Worm (Caenorhabditis elegans) whole organism, early embryonic: ENCODE data around the gene T24B8.4.
A peak's percentile ranks its signal among the peaks of the same experiment; 100 is the strongest.

Source experiments
- B0310.2 ChIP-seq: sonication (generic microtip); optimal IDR thresholded peaks from 2 replicates; lab custom pipeline; 2016; ENCODE audit warnings: mild to moderate bottlenecking, missing genetic modification characterization, missing compliant biosample characterization
- F13C5.2 ChIP-seq: sonication (generic microtip); optimal IDR thresholded peaks from 2 replicates; lab custom pipeline; 2017; ENCODE audit warnings: mild to moderate bottlenecking, missing genetic modification characterization, inconsistent platforms, missing compliant biosample characterization
- aly-1 ChIP-seq: sonication (generic microtip); optimal IDR thresholded peaks from 2 replicates; lab custom pipeline; 2016; ENCODE audit warnings: missing genetic modification characterization, missing compliant biosample characterization
- ama-1 ChIP-seq: fragments of 150-350 bp; optimal IDR thresholded peaks from 2 replicates; lab custom pipeline; 2014
- ceh-13 ChIP-seq: fragments of 200-800 bp; sonication (Bioruptor generic); optimal IDR thresholded peaks from 2 replicates; lab custom pipeline; 2018; ENCODE audit warnings: mild to moderate bottlenecking, missing genetic modification characterization, missing compliant biosample characterization
- ceh-36 ChIP-seq: sonication (generic microtip); optimal IDR thresholded peaks from 2 replicates; lab custom pipeline; 2016; ENCODE audit warnings: missing genetic modification characterization, inconsistent platforms, missing compliant biosample characterization
- ets-7 ChIP-seq: sonication (generic microtip); optimal IDR thresholded peaks from 2 replicates; lab custom pipeline; 2016; ENCODE audit warnings: missing genotype, missing genetic modification characterization, missing compliant biosample characterization
- flt-1 ChIP-seq: fragments of 200-800 bp; sonication (Bioruptor generic); IDR thresholded peaks from 2 replicates; pipeline ENCODE4 v1.3.6; 2022; ENCODE audit warnings: missing genetic modification characterization, missing compliant biosample characterization
- hmbx-1 ChIP-seq: sonication (generic microtip); optimal IDR thresholded peaks from 2 replicates; lab custom pipeline; 2016; ENCODE audit warnings: mild to moderate bottlenecking, missing genetic modification characterization, missing compliant biosample characterization
- hmg-4 ChIP-seq: fragments of 200-800 bp; sonication (Bioruptor generic); optimal IDR thresholded peaks from 2 replicates; lab custom pipeline; 2018; ENCODE audit warnings: mild to moderate bottlenecking, missing genetic modification characterization, missing compliant biosample characterization
- hnd-1 ChIP-seq: sonication (generic microtip); optimal IDR thresholded peaks from 2 replicates; lab custom pipeline; 2016; ENCODE audit warnings: missing genetic modification characterization, missing compliant biosample characterization
- pes-1 ChIP-seq: fragments of 200-800 bp; sonication (Bioruptor generic); IDR thresholded peaks from 2 replicates; pipeline ENCODE4 v1.3.6; 2022; ENCODE audit warnings: missing genetic modification reagents, missing genetic modification characterization, missing compliant biosample characterization
- scrt-1 ChIP-seq: fragments of 200-800 bp; sonication (Bioruptor generic); IDR thresholded peaks from 2 replicates; pipeline ENCODE4 v1.3.6; 2022; ENCODE audit warnings: missing genetic modification characterization, missing compliant biosample characterization
- sea-1 ChIP-seq: fragments of 200-800 bp; sonication (Bioruptor generic); conservative IDR thresholded peaks from 2 replicates; pipeline ENCODE4 v1.3.6; 2022; ENCODE audit warnings: missing genetic modification characterization, missing compliant biosample characterization
- tbx-11 ChIP-seq: fragments of 200-800 bp; sonication (Bioruptor generic); IDR thresholded peaks from 2 replicates; pipeline ENCODE4 v1.3.6; 2022; ENCODE audit warnings: missing genetic modification characterization, missing compliant biosample characterization
- tbx-37 ChIP-seq: fragments of 200-800 bp; sonication (Bioruptor generic); conservative IDR thresholded peaks from 2 replicates; pipeline ENCODE4 v1.3.6; 2022; ENCODE audit warnings: missing genetic modification reagents, missing genetic modification characterization, missing compliant biosample characterization
- tra-4 ChIP-seq: sonication (generic microtip); optimal IDR thresholded peaks from 2 replicates; lab custom pipeline; 2017; ENCODE audit warnings: missing genetic modification characterization, missing compliant biosample characterization

Gene T24B8.4

ce11 chrII:9111471-9112016, 40.9 kb upstream of the T24B8.4 start:
- TF ChIP-seq ama-1 (lab: Kevin White, UChicago) (no peak), tra-4 (tag; lab: Kevin White, UChicago) (no peak), hnd-1 (no peak), pes-1 (GFP tag; lab: Robert Waterston, UW) (no peak), sea-1 (GFP tag; lab: Robert Waterston, UW) (no peak)

DNA sequence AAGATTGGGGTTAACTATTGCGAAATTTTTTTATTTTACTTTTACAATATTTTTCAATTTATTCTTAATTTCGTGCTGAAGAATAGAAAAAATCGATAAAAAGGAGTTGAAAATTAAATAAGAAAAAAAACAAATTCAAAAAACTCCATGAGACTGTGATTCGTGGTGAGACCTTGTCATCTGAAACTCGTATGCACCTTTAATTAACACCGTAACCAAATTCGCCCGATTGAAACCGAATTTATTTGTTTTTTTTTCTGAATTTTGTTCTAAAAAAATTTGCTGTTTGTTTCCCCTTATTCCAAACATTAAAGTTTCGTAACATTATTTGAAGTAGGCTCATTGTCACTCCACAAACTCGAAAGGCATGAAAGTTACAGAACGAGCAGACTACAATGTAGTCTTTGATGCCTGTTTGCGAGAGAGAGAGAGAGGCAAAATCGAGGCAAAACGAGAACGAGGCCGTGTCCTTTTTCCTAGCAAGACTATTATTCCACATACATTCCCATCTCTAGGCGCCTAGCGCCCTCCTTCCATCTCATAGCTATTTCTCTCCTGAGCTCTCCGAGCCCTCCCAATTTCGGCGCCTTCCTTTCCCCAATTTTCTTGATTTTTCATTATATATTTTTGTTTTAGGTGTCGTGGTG, 38.4 kb upstream of the T24B8.4 start, which contains the start of gene T24H10.4:
Gene T24H10.4, plus strand, starts transcription at position 630 of the 647 bp plus-strand sequence.
- TF ChIP-seq aly-1 (tag; lab: Kevin White, UChicago) = no peak
- TF ChIP-seq scrt-1 (GFP tag; lab: Robert Waterston, UW) = no peak
- TF ChIP-seq hmg-4 (GFP tag; lab: Kevin White, UChicago) = no peak
- TF ChIP-seq tbx-37 = no peak
- no peak for TF ChIP-seq hmbx-1 (tag; lab: Kevin White, UChicago)
- no peak for TF ChIP-seq tbx-11 (GFP tag; lab: Robert Waterston, UW)
- no peak for TF ChIP-seq ceh-36 (tag; lab: Kevin White, UChicago)
- no peak for TF ChIP-seq ceh-13 (GFP tag; lab: Kevin White, UChicago)
- no peak for TF ChIP-seq ets-7
- TF ChIP-seq tra-4 (tag; lab: Kevin White, UChicago) = no peak
- no peak for TF ChIP-seq flt-1 (GFP tag; lab: Robert Waterston, UW)
- TF ChIP-seq B0310.2 (tag; lab: Kevin White, UChicago) = no peak
- no peak for TF ChIP-seq sea-1 (GFP tag; lab: Robert Waterston, UW)
- no peak for TF ChIP-seq hnd-1
- TF ChIP-seq ama-1 (lab: Kevin White, UChicago) = no peak
- no peak for TF ChIP-seq pes-1 (GFP tag; lab: Robert Waterston, UW)
- no peak for TF ChIP-seq F13C5.2 (tag; lab: Kevin White, UChicago)

ce11 chrII:9108443-9108842, 37.8 kb upstream of the T24B8.4 start, which contains the start of gene dnj-23:
dnj-23 (minus strand) TSS chrII:9108600.
- TF ChIP-seq ceh-13 (GFP tag; lab: Kevin White, UChicago) = no peak
- no peak for TF ChIP-seq tbx-37
- no peak for TF ChIP-seq ceh-36 (tag; lab: Kevin White, UChicago)
- TF ChIP-seq scrt-1 (GFP tag; lab: Robert Waterston, UW) = no peak
- TF ChIP-seq ets-7 = no peak

- TF ChIP-seq hnd-1 (no peak), B0310.2 (tag; lab: Kevin White, UChicago) (no peak), hmg-4 (GFP tag; lab: Kevin White, UChicago) (no peak), ceh-13 (GFP tag; lab: Kevin White, UChicago) (no peak), tra-4 (tag; lab: Kevin White, UChicago) (no peak), hmbx-1 (tag; lab: Kevin White, UChicago) (no peak), F13C5.2 (tag; lab: Kevin White, UChicago) (no peak), ama-1 (lab: Kevin White, UChicago) (no peak), ceh-36 (tag; lab: Kevin White, UChicago) (no peak), tbx-11 (GFP tag; lab: Robert Waterston, UW) (no peak), tbx-37 (no peak), flt-1 (GFP tag; lab: Robert Waterston, UW) (no peak), aly-1 (tag; lab: Kevin White, UChicago) (no peak), scrt-1 (GFP tag; lab: Robert Waterston, UW) (no peak), pes-1 (GFP tag; lab: Robert Waterston, UW) (no peak), sea-1 (GFP tag; lab: Robert Waterston, UW) (no peak), ets-7 (no peak)
These were observed 36.6 kb upstream of the T24B8.4 start, which contains the start of gene dyrb-1 for ce11 chrII:9107095-9107769. dyrb-1 (minus strand) TSS chrII:9107145.

DNA sequence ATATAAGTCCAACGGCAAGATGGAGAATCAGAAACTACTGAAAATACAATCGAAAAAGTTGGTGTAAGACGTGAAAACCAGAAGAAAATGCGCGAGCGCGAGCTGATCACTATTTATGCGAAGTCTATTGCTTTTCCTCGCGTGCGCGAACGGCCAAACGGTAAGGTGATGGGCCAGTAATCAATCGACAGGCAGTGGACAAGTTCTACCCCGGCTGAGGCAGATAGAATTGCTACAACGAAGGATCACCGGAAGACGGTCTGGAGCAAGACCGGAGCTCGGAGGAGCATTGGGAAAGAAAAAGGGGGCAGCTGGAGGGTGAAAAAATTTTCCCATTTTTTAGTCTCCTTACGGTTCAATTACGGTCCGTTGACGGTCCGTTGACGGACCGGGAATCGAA, 32.0 kb upstream of the T24B8.4 start:
- peak; percentile 79 for TF ChIP-seq scrt-1 (GFP tag; lab: Robert Waterston, UW)
- peak; percentile 66 for TF ChIP-seq sea-1 (GFP tag; lab: Robert Waterston, UW)
- TF ChIP-seq tbx-11 (GFP tag; lab: Robert Waterston, UW) = peak; percentile 71
- TF ChIP-seq pes-1 (GFP tag; lab: Robert Waterston, UW) = peak; percentile 76
- TF ChIP-seq tbx-37 = 0 out of 2 replicates have a peak, but pooled peaks have one; percentile 31
- TF ChIP-seq flt-1 (GFP tag; lab: Robert Waterston, UW) = peak; percentile 66

DNA sequence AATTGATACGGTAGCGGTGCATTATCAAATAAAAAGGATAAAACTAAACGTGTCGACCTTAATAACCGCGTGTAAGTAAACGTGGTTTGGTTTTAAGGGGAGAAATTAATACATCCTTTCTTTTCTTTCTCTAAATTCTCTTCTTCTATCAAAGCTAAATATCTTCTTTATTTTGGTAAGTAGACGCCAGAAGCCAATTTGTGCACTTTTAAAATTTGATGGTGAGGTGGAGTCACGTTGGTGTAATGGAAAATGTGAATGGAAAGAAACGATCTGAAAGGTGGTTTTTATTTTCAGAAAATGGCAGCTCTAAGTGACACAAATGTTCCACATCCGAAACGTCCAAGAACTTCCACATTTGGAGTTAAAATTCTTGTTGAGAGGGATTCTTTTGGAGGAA, 30.2 kb upstream of the T24B8.4 start, which contains the start of gene T24H10.5:
Gene T24H10.5, plus strand, starts transcription at position 301 of the 400 bp plus-strand sequence.
- TF ChIP-seq F13C5.2 (tag; lab: Kevin White, UChicago) (no peak), flt-1 (GFP tag; lab: Robert Waterston, UW) (no peak)

- TF ChIP-seq hnd-1 (no peak), F13C5.2 (tag; lab: Kevin White, UChicago) (peak; percentile 57), pes-1 (GFP tag; lab: Robert Waterston, UW) (no peak), sea-1 (GFP tag; lab: Robert Waterston, UW) (no peak), ceh-36 (tag; lab: Kevin White, UChicago) (peak; percentile 33)
These were observed 28.4 kb upstream of the T24B8.4 start, which contains the start of gene T24H10.1 for ce11 chrII:9099017-9099416. T24H10.1 (plus strand) TSS chrII:9099371.
